Worm (Caenorhabditis elegans) whole organism, L2 larva: ENCODE results near the gene nspc-12.

Experiments
- C34F6.9 ChIP-seq: fragments of 150-350 bp; optimal IDR thresholded peaks from 2 replicates; lab custom pipeline; 2014; ENCODE audit warnings: missing biosample characterization, missing genetic modification characterization
- R02D3.7 ChIP-seq: fragments of 150-350 bp; optimal IDR thresholded peaks from 2 replicates; lab custom pipeline; 2014; ENCODE audit warnings: missing biosample characterization, missing genetic modification characterization
- alr-1 ChIP-seq: fragments of 150-350 bp; optimal IDR thresholded peaks from 2 replicates; lab custom pipeline; 2014; ENCODE audit warnings: missing biosample characterization, missing genetic modification characterization
- ama-1 ChIP-seq: fragments of 150-350 bp; optimal IDR thresholded peaks from 2 replicates; lab custom pipeline; 2018; ENCODE audit warnings: inconsistent platforms
- ceh-16 ChIP-seq: fragments of 150-350 bp; optimal IDR thresholded peaks from 2 replicates; lab custom pipeline; 2014; ENCODE audit warnings: missing biosample characterization, missing genetic modification characterization
- ceh-82 ChIP-seq: fragments of 150-350 bp; optimal IDR thresholded peaks from 2 replicates; lab custom pipeline; 2014; ENCODE audit warnings: missing biosample characterization, missing genetic modification characterization
- crh-2 ChIP-seq: sonication (generic microtip); optimal IDR thresholded peaks from 2 replicates; lab custom pipeline; 2017; ENCODE audit warnings: missing biosample characterization, missing genetic modification characterization
- egl-27 ChIP-seq: sonication (generic microtip); optimal IDR thresholded peaks from 3 replicates; lab custom pipeline; 2017; ENCODE audit warnings: missing biosample characterization, missing genetic modification reagents, missing genetic modification characterization
- elt-1 ChIP-seq: fragments of 150-350 bp; optimal IDR thresholded peaks from 2 replicates; lab custom pipeline; 2014; ENCODE audit warnings: missing biosample characterization, missing genetic modification characterization
- elt-3 ChIP-seq: sonication (generic microtip); optimal IDR thresholded peaks from 2 replicates; lab custom pipeline; 2017; ENCODE audit warnings: missing biosample characterization, missing genetic modification characterization
- fos-1 ChIP-seq: fragments of 150-350 bp; optimal IDR thresholded peaks from 2 replicates; lab custom pipeline; 2014; ENCODE audit warnings: missing biosample characterization, missing genetic modification characterization
- gmeb-1 ChIP-seq: fragments of 150-350 bp; optimal IDR thresholded peaks from 2 replicates; lab custom pipeline; 2014; ENCODE audit warnings: missing biosample characterization, missing genetic modification characterization
- lin-13 ChIP-seq: fragments of 150-350 bp; optimal IDR thresholded peaks from 2 replicates; lab custom pipeline; 2014; ENCODE audit warnings: missing biosample characterization, missing genetic modification reagents, missing genetic modification characterization
- lin-39 ChIP-seq: fragments of 150-350 bp; optimal IDR thresholded peaks from 2 replicates; lab custom pipeline; 2014; ENCODE audit warnings: missing biosample characterization, missing genetic modification reagents, missing genetic modification characterization
- mab-5 ChIP-seq: fragments of 150-350 bp; optimal IDR thresholded peaks from 2 replicates; lab custom pipeline; 2014; ENCODE audit warnings: missing biosample characterization, missing genetic modification characterization
- mdl-1 ChIP-seq, 2 experiments: fragments of 150-350 bp in 1 of 2; sonication (generic microtip) in 1 of 2; optimal IDR thresholded peaks; 2 replicates each; lab custom pipeline; 2017; ENCODE audit warnings: missing biosample characterization in 2 of 2, missing genetic modification characterization in 2 of 2
- nhr-10 ChIP-seq: sonication (generic microtip); optimal IDR thresholded peaks from 2 replicates; lab custom pipeline; 2017; ENCODE audit warnings: missing biosample characterization, missing genetic modification characterization
- nhr-11 ChIP-seq: fragments of 150-350 bp; optimal IDR thresholded peaks from 2 replicates; lab custom pipeline; 2014; ENCODE audit warnings: missing biosample characterization, missing genetic modification characterization
- nhr-129 ChIP-seq: fragments of 150-350 bp; optimal IDR thresholded peaks from 2 replicates; lab custom pipeline; 2014; ENCODE audit warnings: missing biosample characterization, missing genetic modification characterization
- nhr-21 ChIP-seq: fragments of 150-350 bp; optimal IDR thresholded peaks from 2 replicates; lab custom pipeline; 2014; ENCODE audit warnings: missing biosample characterization, missing genetic modification characterization
- nhr-23 ChIP-seq: fragments of 150-350 bp; optimal IDR thresholded peaks from 2 replicates; lab custom pipeline; 2014; ENCODE audit warnings: missing biosample characterization, missing genetic modification reagents, missing genetic modification characterization
- nhr-25 ChIP-seq: fragments of 150-350 bp; sonication (generic microtip); optimal IDR thresholded peaks from 3 replicates; lab custom pipeline; 2014; ENCODE audit warnings: missing biosample characterization, missing genetic modification characterization
- nhr-77 ChIP-seq: fragments of 150-350 bp; optimal IDR thresholded peaks from 2 replicates; lab custom pipeline; 2014; ENCODE audit warnings: missing biosample characterization, missing genetic modification characterization
- peb-1 ChIP-seq: fragments of 150-350 bp; optimal IDR thresholded peaks from 2 replicates; lab custom pipeline; 2014; ENCODE audit warnings: missing biosample characterization, missing genetic modification characterization
- sem-4 ChIP-seq: fragments of 150-350 bp; optimal IDR thresholded peaks from 2 replicates; lab custom pipeline; 2014; ENCODE audit warnings: missing biosample characterization, missing genetic modification reagents, missing genetic modification characterization
- sma-3 ChIP-seq: sonication (generic microtip); optimal IDR thresholded peaks from 2 replicates; lab custom pipeline; 2016; ENCODE audit warnings: missing genetic modification reagents, missing genetic modification characterization, missing compliant biosample characterization
- sma-9 ChIP-seq, 2 experiments: fragments of 150-350 bp in 1 of 2; sonication (generic microtip) in 1 of 2; optimal IDR thresholded peaks; 2 replicates each; lab custom pipeline; 2014 to 2016; ENCODE audit warnings: missing genetic modification characterization in 2 of 2, mild to moderate bottlenecking in 1 of 2, missing biosample characterization in 1 of 2, missing compliant biosample characterization in 1 of 2, missing genetic modification reagents in 1 of 2, moderate library complexity in 1 of 2
- unc-39 ChIP-seq: fragments of 150-350 bp; optimal IDR thresholded peaks from 2 replicates; lab custom pipeline; 2014; ENCODE audit warnings: missing biosample characterization, missing genetic modification characterization
- unc-55 ChIP-seq: fragments of 150-350 bp; sonication (generic microtip); optimal IDR thresholded peaks from 3 replicates; lab custom pipeline; 2014; ENCODE audit warnings: missing biosample characterization, missing genetic modification reagents, missing genetic modification characterization
- unc-62 ChIP-seq: fragments of 150-350 bp; optimal IDR thresholded peaks from 2 replicates; lab custom pipeline; 2014; ENCODE audit warnings: missing biosample characterization, missing genetic modification reagents, missing genetic modification characterization
- ztf-11 ChIP-seq: sonication (generic microtip); optimal IDR thresholded peaks from 2 replicates; lab custom pipeline; 2017; ENCODE audit warnings: missing biosample characterization, missing genetic modification characterization

The nspc-12 gene

DNA sequence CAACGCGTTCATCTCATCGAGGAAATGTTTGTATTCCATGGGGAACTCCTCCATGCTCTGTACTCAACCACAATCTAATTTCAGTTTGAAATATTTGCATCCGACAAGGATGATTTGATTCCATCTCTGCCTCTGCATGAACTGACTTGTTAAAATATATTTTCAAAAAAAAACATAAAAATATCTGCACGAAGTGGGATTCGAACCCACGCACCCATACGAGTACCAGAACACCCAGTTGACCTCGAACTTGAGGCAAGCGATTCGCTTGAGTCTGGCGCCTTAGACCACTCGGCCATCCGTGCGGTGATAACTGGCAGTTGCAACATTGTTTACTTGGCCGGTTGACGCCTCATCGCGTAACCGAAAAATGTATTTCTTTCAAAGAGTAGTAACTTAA, 8.7 kb downstream of the nspc-12 start:
- TF ChIP-seq egl-27 (tag; lab: Kevin White, UChicago) (peak; percentile 19), nhr-11 (tag; lab: Kevin White, UChicago) (no peak), nhr-129 (peak; percentile 61), nhr-23 (tag; lab: Kevin White, UChicago) (no peak), mdl-1 (tag; optimal IDR thresholded peaks at IDR 0.05; lab: Kevin White, UChicago) (no peak), C34F6.9 (tag; lab: Kevin White, UChicago) (peak; percentile 13), sma-9 (GFP tag; optimal IDR thresholded peaks at IDR 0.05; lab: Kevin White, UChicago) (peak; percentile 55), sma-9 (tag; optimal IDR thresholded peaks at IDR 0.05; lab: Kevin White, UChicago) (no peak), nhr-21 (tag; lab: Kevin White, UChicago) (peak; percentile 31), alr-1 (tag; lab: Kevin White, UChicago) (no peak), unc-62 (GFP tag; lab: Kevin White, UChicago) (no peak), unc-39 (tag; lab: Kevin White, UChicago) (no peak), sma-3 (peak; percentile 34), unc-55 (GFP tag; lab: Kevin White, UChicago) (no peak), nhr-25 (tag; lab: Kevin White, UChicago) (no peak), crh-2 (tag; lab: Kevin White, UChicago) (peak; percentile 35), fos-1 (tag; lab: Kevin White, UChicago) (peak; percentile 21)

DNA sequence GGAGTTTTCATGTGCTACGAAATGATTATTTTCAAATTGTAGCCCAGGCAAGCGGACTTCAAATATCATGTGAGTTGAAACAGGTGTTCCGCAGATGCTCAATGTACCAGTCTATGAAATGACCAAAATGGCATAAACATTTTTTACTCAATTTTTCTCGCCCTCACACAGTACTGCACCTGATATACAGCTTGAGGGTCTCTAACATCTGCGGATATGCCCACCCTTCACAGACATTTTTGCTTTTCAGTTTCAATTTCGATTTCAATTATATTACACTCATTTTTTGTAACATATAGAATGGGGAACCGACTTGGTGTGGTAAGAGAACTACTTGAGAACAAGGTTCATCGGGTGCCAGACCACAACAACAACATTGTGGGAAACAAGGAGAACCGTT, 9.8 kb downstream of the nspc-12 start, which contains the start of gene F42F12.11:
F42F12.11 (plus strand) TSS at position 301 of the 400 bp plus-strand sequence.
- TF ChIP-seq ceh-16 (tag; lab: Kevin White, UChicago) (no peak), mab-5 (tag; lab: Kevin White, UChicago) (no peak), nhr-25 (tag; lab: Kevin White, UChicago) (no peak), nhr-21 (tag; lab: Kevin White, UChicago) (no peak), nhr-23 (tag; lab: Kevin White, UChicago) (no peak), unc-55 (GFP tag; lab: Kevin White, UChicago) (no peak), lin-39 (no peak), ztf-11 (tag; lab: Kevin White, UChicago) (no peak), ceh-82 (no peak)

- TF ChIP-seq peb-1 (tag; lab: Kevin White, UChicago) (no peak), gmeb-1 (tag; lab: Kevin White, UChicago) (no peak), nhr-21 (tag; lab: Kevin White, UChicago) (no peak), ceh-16 (tag; lab: Kevin White, UChicago) (no peak)
- TF ChIP-seq, all 48 proteins: peak for 0
Observed at ce11 chrX:12343279-12343678, 13.2 kb downstream of the nspc-12 start, which contains the start of the genes nspc-9 and nspc-10. TSS of gene nspc-9 (minus strand) at chrX:12343379. TSS of gene nspc-10 (plus strand) at chrX:12343609.

ce11 chrX:12341338-12341737, 15.1 kb downstream of the nspc-12 start, which contains the start of gene zig-2:
TSS of gene zig-2 (minus strand) at chrX:12341438.
- no peak for TF ChIP-seq peb-1 (tag; lab: Kevin White, UChicago)
- TF ChIP-seq sem-4 (tag; lab: Kevin White, UChicago), result no peak
- no peak for TF ChIP-seq elt-1 (tag; lab: Kevin White, UChicago)

- TF ChIP-seq mdl-1 (tag; optimal IDR thresholded peaks at IDR 0.05; lab: Kevin White, UChicago) (no peak), sma-3 (peak; percentile 17), fos-1 (tag; lab: Kevin White, UChicago) (peak; percentile 25), crh-2 (tag; lab: Kevin White, UChicago) (peak; percentile 21), nhr-10 (tag; lab: Kevin White, UChicago) (no peak), nhr-21 (tag; lab: Kevin White, UChicago) (peak; percentile 18)
- TF ChIP-seq, all 48 proteins: peak for 4
Observed at ce11 chrX:12337846-12338490, 18.5 kb downstream of the nspc-12 start, which contains the start of gene srd-44. TSS of gene srd-44 (plus strand) at chrX:12338440.

ce11 chrX:12335808-12336207, 20.7 kb downstream of the nspc-12 start, which contains the start of gene srd-48:
TSS of gene srd-48 (plus strand) at chrX:12336108.
- TF ChIP-seq elt-3 (tag; lab: Kevin White, UChicago) (no peak), egl-27 (tag; lab: Kevin White, UChicago) (no peak), ceh-82 (no peak), lin-13 (GFP tag; lab: Kevin White, UChicago) (no peak), nhr-77 (no peak), sma-9 (GFP tag; optimal IDR thresholded peaks at IDR 0.05; lab: Kevin White, UChicago) (no peak), sma-9 (tag; optimal IDR thresholded peaks at IDR 0.05; lab: Kevin White, UChicago) (no peak), R02D3.7 (tag; lab: Kevin White, UChicago) (no peak), ama-1 (lab: Kevin White, UChicago) (no peak)
